Worm (Caenorhabditis elegans): Measurements from ENCODE around the gene pcp-1.
A peak's percentile ranks its signal among the peaks of the same experiment; 100 is the strongest.

The pcp-1 gene

DNA sequence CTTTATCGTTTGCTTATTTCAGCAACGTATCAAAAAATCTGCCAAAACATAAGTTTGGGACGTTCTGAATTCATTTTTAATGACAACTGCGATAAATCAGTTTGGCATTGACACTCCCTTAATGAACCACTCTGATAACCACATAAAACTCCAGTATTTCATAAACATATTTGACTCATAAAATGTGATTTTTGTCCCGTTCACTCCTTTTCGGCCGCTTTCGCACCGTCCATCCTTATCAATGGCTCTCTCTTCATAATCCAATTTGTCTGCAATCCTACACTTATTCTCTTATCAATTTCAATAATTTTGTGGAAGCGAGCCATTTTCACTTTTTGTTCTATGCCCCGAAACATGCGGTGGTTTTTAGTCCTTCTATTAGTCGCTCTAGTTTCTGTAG lies at the start of gene pcp-1:
Gene pcp-1, plus strand, starts transcription at position 342 of the 400 bp plus-strand sequence.
- TF ChIP-seq zfp-2 (tag; optimal IDR thresholded peaks at IDR 0.05) (no peak), nhr-41 (GFP tag; IDR thresholded peaks at IDR 0.05) (0 out of 2 replicates have a peak, but pooled peaks have one; percentile 30), lin-1 (GFP tag; IDR thresholded peaks at IDR 0.05) (peak; percentile 86), zip-2 (tag; optimal IDR thresholded peaks at IDR 0.05) (no peak), snpc-1.2 (GFP tag; IDR thresholded peaks at IDR 0.05) (no peak), ceh-20 (GFP tag; IDR thresholded peaks at IDR 0.05) (peak; percentile 61; the same call in 1 of the 2 replicates), ztf-7 (tag; optimal IDR thresholded peaks at IDR 0.05) (no peak), dmd-9 (GFP tag; IDR thresholded peaks at IDR 0.05) (no peak), daf-19 (GFP tag; conservative IDR thresholded peaks at IDR 0.05) (no peak), Y75B8A.6 (GFP tag; IDR thresholded peaks at IDR 0.05) (no peak), dmd-8 (GFP tag; IDR thresholded peaks at IDR 0.05) (no peak), mep-1 (tag; optimal IDR thresholded peaks at IDR 0.05) (no peak), spr-3 (GFP tag; optimal IDR thresholded peaks at IDR 0.05) (no peak), lin-38 (GFP tag; IDR thresholded peaks at IDR 0.05) (no peak), aly-2 (tag; optimal IDR thresholded peaks at IDR 0.05) (no peak), nhr-102 (tag; optimal IDR thresholded peaks at IDR 0.05) (peak; percentile 70), ceh-32 (tag; optimal IDR thresholded peaks at IDR 0.05; ENCODE audit: poor library complexity) (no peak), tag-97 (GFP tag; IDR thresholded peaks at IDR 0.05) (no peak), T20F7.1 (GFP tag; optimal IDR thresholded peaks at IDR 0.05) (peak; percentile 33), Y105C5A.15 (GFP tag; IDR thresholded peaks at IDR 0.05) (no peak), nhr-28 (tag; optimal IDR thresholded peaks at IDR 0.05) (peak; percentile 80), nhr-77 (tag; optimal IDR thresholded peaks at IDR 0.05) (peak; percentile 65), F44E2.7 (GFP tag; IDR thresholded peaks at IDR 0.05) (no peak), lin-13 (GFP tag; optimal IDR thresholded peaks at IDR 0.05) (no peak), zip-11 (GFP tag; IDR thresholded peaks at IDR 0.05) (no peak), F10B5.3 (tag; optimal IDR thresholded peaks at IDR 0.05) (no peak), gei-8 (GFP tag; optimal IDR thresholded peaks at IDR 0.05) (no peak), lir-3 (tag; optimal IDR thresholded peaks at IDR 0.05) (no peak), php-3 (GFP tag; IDR thresholded peaks at IDR 0.05) (peak; percentile 98), nhr-48 (tag; optimal IDR thresholded peaks at IDR 0.05) (peak; percentile 61), lin-39 (tag; optimal IDR thresholded peaks at IDR 0.05) (no peak), arid-1 (GFP tag; conservative IDR thresholded peaks at IDR 0.05) (no peak), rbr-2 (tag; optimal IDR thresholded peaks at IDR 0.05) (no peak), unc-39 (tag; optimal IDR thresholded peaks at IDR 0.05) (no peak), mes-2 (tag; optimal IDR thresholded peaks at IDR 0.05; ENCODE audit: poor library complexity, severe bottlenecking) (peak; percentile 35), unc-62 (GFP tag; optimal IDR thresholded peaks at IDR 0.05 in 1 of 2) (no peak), unc-62 (tag; optimal IDR thresholded peaks at IDR 0.05) (no peak), ces-1 (GFP tag; optimal IDR thresholded peaks at IDR 0.05) (no peak), pqm-1 (tag; optimal IDR thresholded peaks at IDR 0.05) (peak; percentile 99), aha-1 (tag) (no peak), ceh-82 (tag; optimal IDR thresholded peaks at IDR 0.05) (no peak), daf-16 (GFP tag; optimal IDR thresholded peaks at IDR 0.05) (peak in 1 of 2 experiments; percentile 74), daf-16 (tag; optimal IDR thresholded peaks at IDR 0.05) (peak; percentile 97), F26F4.8 (GFP tag; conservative IDR thresholded peaks at IDR 0.05) (no peak), attf-4 (tag; optimal IDR thresholded peaks at IDR 0.05) (no peak), nhr-111 (GFP tag; optimal IDR thresholded peaks at IDR 0.05) (no peak), saeg-2 (GFP tag; IDR thresholded peaks at IDR 0.05) (no peak), mdt-29 (GFP tag; IDR thresholded peaks at IDR 0.05) (no peak), nhr-11 (tag; optimal IDR thresholded peaks at IDR 0.05) (no peak), madf-9 (GFP tag; conservative IDR thresholded peaks at IDR 0.05) (no peak), skn-1 (tag; optimal IDR thresholded peaks at IDR 0.05) (no peak), dmd-6 (GFP tag; IDR thresholded peaks at IDR 0.05) (peak; percentile 91), hlh-11 (tag; optimal IDR thresholded peaks at IDR 0.05) (peak; percentile 90), dpl-1 (GFP tag; optimal IDR thresholded peaks at IDR 0.05) (no peak)

All from whole organism, L4 larva.